Worm (Caenorhabditis elegans) whole organism, L4 larva: ENCODE data around the gene ZC374.2.

Experiments used
- D1046.2 ChIP-seq: fragments of 200-800 bp; sonication (Bioruptor generic); IDR thresholded peaks from 2 replicates; pipeline ENCODE4 v1.3.6; 2022; ENCODE audit warnings: missing genetic modification characterization, missing compliant biosample characterization
- F10B5.3 ChIP-seq: sonication (generic microtip); optimal IDR thresholded peaks from 2 replicates; lab custom pipeline; 2016; ENCODE audit warnings: mild to moderate bottlenecking, missing genetic modification characterization, missing compliant biosample characterization
- F26F4.8 ChIP-seq: fragments of 200-800 bp; sonication (Bioruptor generic); conservative IDR thresholded peaks from 2 replicates; pipeline ENCODE4 v1.3.6; 2022; ENCODE audit warnings: missing genetic modification characterization, missing compliant biosample characterization
- R02D3.7 ChIP-seq: fragments of 150-350 bp; sonication (generic microtip); optimal IDR thresholded peaks from 3 replicates; lab custom pipeline; 2014; ENCODE audit warnings: missing biosample characterization, missing genetic modification characterization
- Y5F2A.4 ChIP-seq: fragments of 200-800 bp; sonication (Bioruptor generic); optimal IDR thresholded peaks from 2 replicates; lab custom pipeline; 2018; ENCODE audit warnings: mild to moderate bottlenecking, missing genetic modification characterization, missing compliant biosample characterization
- ZK337.2 ChIP-seq: fragments of 200-800 bp; sonication (Bioruptor generic); IDR thresholded peaks from 2 replicates; pipeline ENCODE4 v1.3.6; 2022; ENCODE audit warnings: missing genetic modification reagents, missing genetic modification characterization, missing compliant biosample characterization
- ZK546.5 ChIP-seq, 2 experiments: sonication (generic microtip); optimal IDR thresholded peaks; 2 replicates each; lab custom pipeline; 2017; ENCODE audit warnings: missing biosample characterization in 2 of 2, missing genetic modification characterization in 2 of 2
- aha-1 ChIP-seq: fragments of 150-350 bp; peaks from one replicate; lab custom pipeline; 2014; ENCODE audit warnings: missing biosample characterization, missing genetic modification characterization
- aly-2 ChIP-seq: sonication (generic microtip); optimal IDR thresholded peaks from 2 replicates; lab custom pipeline; 2018; ENCODE audit warnings: missing biosample characterization, missing genetic modification characterization
- ceh-44 ChIP-seq: fragments of 200-800 bp; sonication (Bioruptor generic); IDR thresholded peaks from 2 replicates; pipeline ENCODE4 v1.3.6; 2022; ENCODE audit warnings: missing genetic modification reagents, missing genetic modification characterization, missing compliant biosample characterization
- ceh-62 ChIP-seq: sonication (generic microtip); optimal IDR thresholded peaks from 2 replicates; lab custom pipeline; 2017; ENCODE audit warnings: missing biosample characterization, missing genetic modification characterization
- ces-1 ChIP-seq: fragments of 150-350 bp; sonication (generic microtip); optimal IDR thresholded peaks from 4 replicates; lab custom pipeline; 2014; ENCODE audit warnings: missing biosample characterization, missing genetic modification reagents, missing genetic modification characterization
- ctbp-1 ChIP-seq: fragments of 200-800 bp; sonication (Bioruptor generic); IDR thresholded peaks from 2 replicates; pipeline ENCODE4 v1.3.6; 2022; ENCODE audit warnings: missing genetic modification reagents, missing genetic modification characterization, missing compliant biosample characterization
- daf-16 ChIP-seq, 3 experiments: sonication (generic microtip); optimal IDR thresholded peaks; 2 replicates each; lab custom pipeline; 2016 to 2017; ENCODE audit warnings: missing genetic modification characterization in 3 of 3, missing genetic modification reagents in 3 of 3, mild to moderate bottlenecking in 2 of 3, missing compliant biosample characterization in 2 of 3, missing biosample characterization in 1 of 3, moderate library complexity in 1 of 3
- dpl-1 ChIP-seq: fragments of 150-350 bp; optimal IDR thresholded peaks from 2 replicates; lab custom pipeline; 2014; ENCODE audit warnings: missing biosample characterization, missing genetic modification reagents, missing genetic modification characterization
- duxl-1 ChIP-seq: sonication (generic microtip); optimal IDR thresholded peaks from 2 replicates; lab custom pipeline; 2016; ENCODE audit warnings: mild to moderate bottlenecking, missing genetic modification characterization, moderate library complexity, missing compliant biosample characterization; ENCODE audit not compliant: poor library complexity
- hlh-11 ChIP-seq: fragments of 200-800 bp; sonication (Bioruptor generic); optimal IDR thresholded peaks from 2 replicates; lab custom pipeline; 2018; ENCODE audit warnings: mild to moderate bottlenecking, missing genetic modification characterization, missing compliant biosample characterization
- hlh-30 ChIP-seq: sonication (generic microtip); optimal IDR thresholded peaks from 2 replicates; lab custom pipeline; 2017; ENCODE audit warnings: antibody characterized with exemption, mild to moderate bottlenecking, missing genetic modification characterization, missing compliant biosample characterization; ENCODE audit not compliant: insufficient read depth
- hmg-1.1 ChIP-seq: fragments of 200-800 bp; sonication (Bioruptor generic); IDR thresholded peaks from 2 replicates; pipeline ENCODE4 v1.3.6; 2022; ENCODE audit warnings: missing genetic modification reagents, missing genetic modification characterization, missing compliant biosample characterization
- lin-1 ChIP-seq: fragments of 200-800 bp; sonication (Bioruptor generic); IDR thresholded peaks from 2 replicates; pipeline ENCODE4 v1.3.6; 2022; ENCODE audit warnings: missing genetic modification reagents, missing genetic modification characterization, missing compliant biosample characterization
- lin-13 ChIP-seq: fragments of 150-350 bp; optimal IDR thresholded peaks from 2 replicates; lab custom pipeline; 2014; ENCODE audit warnings: missing biosample characterization, missing genetic modification reagents, missing genetic modification characterization
- lir-3 ChIP-seq: sonication (generic microtip); optimal IDR thresholded peaks from 2 replicates; lab custom pipeline; 2016; ENCODE audit warnings: mild to moderate bottlenecking, missing genetic modification characterization, missing compliant biosample characterization
- madf-5 ChIP-seq, 2 experiments: fragments of 200-800 bp; sonication (Bioruptor generic); IDR thresholded peaks; 2 replicates each; pipeline ENCODE4 v1.3.6; 2022; ENCODE audit warnings: missing compliant biosample characterization in 2 of 2, missing genetic modification characterization in 2 of 2
- mdl-1 ChIP-seq, 2 experiments: fragments of 150-350 bp in 1 of 2; sonication (generic microtip) in 1 of 2; optimal IDR thresholded peaks; 2 replicates each; lab custom pipeline; 2014 to 2017; ENCODE audit warnings: missing biosample characterization in 2 of 2, missing genetic modification characterization in 2 of 2
- mep-1 ChIP-seq: fragments of 150-350 bp; sonication (generic microtip); optimal IDR thresholded peaks from 3 replicates; lab custom pipeline; 2014; ENCODE audit warnings: missing biosample characterization, missing genetic modification characterization
- nhr-102 ChIP-seq: sonication (generic microtip); optimal IDR thresholded peaks from 2 replicates; lab custom pipeline; 2016; ENCODE audit warnings: mild to moderate bottlenecking, missing genetic modification characterization, moderate library complexity, missing compliant biosample characterization
- nhr-6 ChIP-seq: fragments of 150-350 bp; optimal IDR thresholded peaks from 2 replicates; lab custom pipeline; 2014; ENCODE audit warnings: missing biosample characterization, missing genetic modification characterization
- php-3 ChIP-seq: fragments of 200-800 bp; sonication (Bioruptor generic); IDR thresholded peaks from 2 replicates; pipeline ENCODE4 v1.3.6; 2022; ENCODE audit warnings: missing genetic modification reagents, missing genetic modification characterization, missing compliant biosample characterization
- saeg-2 ChIP-seq: fragments of 200-800 bp; sonication (Bioruptor generic); IDR thresholded peaks from 2 replicates; pipeline ENCODE4 v1.3.6; 2022; ENCODE audit warnings: missing genetic modification reagents, missing genetic modification characterization, missing compliant biosample characterization
- sdz-12 ChIP-seq: fragments of 200-800 bp; sonication (Bioruptor generic); optimal IDR thresholded peaks from 2 replicates; lab custom pipeline; 2018; ENCODE audit warnings: mild to moderate bottlenecking, missing genetic modification characterization, missing compliant biosample characterization
- set-16 ChIP-seq: fragments of 200-800 bp; sonication (Bioruptor generic); IDR thresholded peaks from 2 replicates; pipeline ENCODE4 v1.3.6; 2022; ENCODE audit warnings: missing genetic modification reagents, missing genetic modification characterization, missing compliant biosample characterization
- skn-1 ChIP-seq: fragments of 150-350 bp; optimal IDR thresholded peaks from 2 replicates; lab custom pipeline; 2014; ENCODE audit warnings: missing biosample characterization, missing genetic modification characterization
- snpc-1.2 ChIP-seq: fragments of 200-800 bp; sonication (Bioruptor generic); IDR thresholded peaks from 2 replicates; pipeline ENCODE4 v1.3.6; 2022; ENCODE audit warnings: missing genetic modification reagents, missing genetic modification characterization, missing compliant biosample characterization
- spr-1 ChIP-seq: sonication (generic microtip); optimal IDR thresholded peaks from 2 replicates; lab custom pipeline; 2016; ENCODE audit warnings: mild to moderate bottlenecking, missing genetic modification characterization, missing compliant biosample characterization
- unc-130 ChIP-seq: sonication (generic microtip); optimal IDR thresholded peaks from 2 replicates; lab custom pipeline; 2016; ENCODE audit warnings: missing genetic modification reagents, missing genetic modification characterization, missing compliant biosample characterization
- unc-39 ChIP-seq: sonication (generic microtip); optimal IDR thresholded peaks from 2 replicates; lab custom pipeline; 2017; ENCODE audit warnings: missing biosample characterization, missing genetic modification characterization
- unc-62 ChIP-seq, 3 experiments: fragments of 150-350 bp in 1 of 3; sonication (generic microtip); optimal IDR thresholded peaks in 2 of 3; peaks in 1 of 3; 1 replicate in 1 of 3; 2 replicates in 2 of 3; lab custom pipeline; 2014 to 2017; ENCODE audit warnings: missing biosample characterization in 3 of 3, missing genetic modification characterization in 3 of 3, missing genetic modification reagents in 3 of 3, missing genotype in 1 of 3
- zip-2 ChIP-seq: fragments of 150-350 bp; optimal IDR thresholded peaks from 2 replicates; lab custom pipeline; 2014; ENCODE audit warnings: missing biosample characterization, missing genetic modification characterization
- ztf-11 ChIP-seq: fragments of 150-350 bp; optimal IDR thresholded peaks from 2 replicates; lab custom pipeline; 2014; ENCODE audit warnings: missing biosample characterization, missing genetic modification characterization
- ztf-7 ChIP-seq: fragments of 150-350 bp; optimal IDR thresholded peaks from 2 replicates; lab custom pipeline; 2014; ENCODE audit warnings: missing biosample characterization, missing genetic modification characterization

The ZC374.2 gene

DNA sequence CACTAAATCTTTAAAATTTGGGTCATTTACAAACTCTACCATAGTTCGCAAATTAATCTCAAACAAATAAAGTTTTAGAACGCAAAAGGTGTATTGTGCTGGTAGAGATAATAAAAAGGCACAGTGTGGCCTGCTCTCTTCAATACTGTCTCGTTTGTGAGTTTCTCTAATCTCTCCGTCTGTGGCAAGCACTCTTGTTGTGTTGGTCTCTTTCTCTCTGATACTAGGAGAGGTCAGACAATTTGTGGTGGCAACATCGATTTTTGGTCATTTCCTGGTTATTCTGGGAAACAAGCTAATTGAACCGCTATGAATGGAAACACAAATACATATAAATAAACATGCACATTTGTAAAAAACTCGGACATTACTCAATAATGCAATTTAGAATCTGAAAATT is 27.0 kb upstream of the ZC374.2 start, which contains the start of gene ZC373.5 (continued):
- TF ChIP-seq unc-130 (no peak), aly-2 (no peak), php-3 (GFP tag; lab: Robert Waterston, UW) (no peak), lin-13 (no peak), ceh-44 (GFP tag; lab: Robert Waterston, UW) (no peak), D1046.2 (GFP tag; lab: Robert Waterston, UW) (no peak), ces-1 (no peak), F26F4.8 (GFP tag; lab: Robert Waterston, UW) (no peak), ctbp-1 (GFP tag; lab: Robert Waterston, UW) (no peak), unc-62 (GFP tag; optimal IDR thresholded peaks at IDR 0.05 in 1 of 2; lab: Kevin White, UChicago) (no peak), unc-62 (tag; optimal IDR thresholded peaks at IDR 0.05; lab: Kevin White, UChicago) (no peak), dpl-1 (GFP tag; lab: Kevin White, UChicago) (no peak), snpc-1.2 (GFP tag; lab: Robert Waterston, UW) (no peak), duxl-1 (tag; lab: Kevin White, UChicago) (no peak), zip-2 (tag; lab: Kevin White, UChicago) (no peak), hlh-11 (tag; lab: Kevin White, UChicago) (peak; percentile 60), mdl-1 (tag; optimal IDR thresholded peaks at IDR 0.05; lab: Kevin White, UChicago) (peak in 1 of 2 experiments; percentile 11), ZK337.2 (GFP tag; lab: Robert Waterston, UW) (no peak), nhr-6 (tag; lab: Kevin White, UChicago) (peak; percentile 29), saeg-2 (GFP tag; lab: Robert Waterston, UW) (no peak), hlh-30 (tag; lab: Kevin White, UChicago) (peak; percentile 46), spr-1 (tag; lab: Kevin White, UChicago) (no peak), ztf-7 (no peak), lir-3 (tag; lab: Kevin White, UChicago) (no peak), daf-16 (GFP tag; optimal IDR thresholded peaks at IDR 0.05; lab: Kevin White, UChicago) (no peak), daf-16 (tag; optimal IDR thresholded peaks at IDR 0.05; lab: Kevin White, UChicago) (peak; percentile 87), F10B5.3 (no peak), skn-1 (no peak), hmg-1.1 (GFP tag; lab: Robert Waterston, UW) (no peak), lin-1 (no peak), nhr-102 (tag; lab: Kevin White, UChicago) (peak; percentile 1), ztf-11 (tag; lab: Kevin White, UChicago) (no peak), mep-1 (tag; lab: Kevin White, UChicago) (peak; percentile 9), sdz-12 (GFP tag; lab: Kevin White, UChicago) (no peak), R02D3.7 (no peak), ceh-62 (tag; lab: Kevin White, UChicago) (no peak), madf-5 (GFP tag; IDR thresholded peaks at IDR 0.05; lab: Robert Waterston, UW) (no peak), ZK546.5 (tag; optimal IDR thresholded peaks at IDR 0.05; lab: Kevin White, UChicago) (no peak)

DNA sequence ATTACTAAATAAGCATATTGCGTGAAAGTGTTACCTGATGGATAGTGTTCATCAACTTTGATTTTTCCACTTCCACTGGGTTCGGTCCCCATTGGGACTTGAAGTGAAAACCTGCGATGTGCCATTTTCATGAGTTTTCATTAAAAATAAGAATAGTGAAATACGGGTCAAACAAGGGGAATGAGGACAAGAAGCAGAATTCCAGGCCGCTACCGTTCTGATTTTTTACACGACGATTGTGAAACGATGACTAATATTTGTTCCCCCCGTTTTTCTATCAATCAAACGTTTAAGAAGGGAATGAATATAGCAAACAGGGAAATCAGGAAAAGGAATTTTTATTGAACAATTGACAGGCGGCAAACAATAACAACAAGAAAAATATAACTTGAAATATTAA is 22.5 kb upstream of the ZC374.2 start, which contains the start of gene mlck-1:
TSS of gene mlck-1 (minus strand) at position 101 of the 400 bp plus-strand sequence.
- TF ChIP-seq set-16 (GFP tag; lab: Robert Waterston, UW) (no peak), Y5F2A.4 (no peak), unc-39 (no peak), aha-1 (tag; lab: Kevin White, UChicago) (no peak), unc-62 (GFP tag; optimal IDR thresholded peaks at IDR 0.05 in 1 of 2; lab: Kevin White, UChicago) (no peak), unc-62 (tag; optimal IDR thresholded peaks at IDR 0.05; lab: Kevin White, UChicago) (no peak)
